Fruit fly (Drosophila melanogaster) whole organism, embryonic: ENCODE measurements around the gene CG34288.

Source experiments
- Asciz ChIP-seq: fragments of 200-800 bp; sonication (Bioruptor generic); optimal IDR thresholded peaks from 2 replicates; lab custom pipeline; 2017; ENCODE audit warnings: missing biosample characterization, mild to moderate bottlenecking, missing genetic modification characterization, missing genetic modification reagents
- BtbVII ChIP-seq: fragments of 200-800 bp; sonication (Bioruptor generic); optimal IDR thresholded peaks from 3 replicates; lab custom pipeline; 2017; ENCODE audit warnings: missing biosample characterization, mild to moderate bottlenecking, missing genetic modification characterization
- CG10366 ChIP-seq: fragments of 200-800 bp; sonication (Bioruptor generic); IDR thresholded peaks from 2 replicates; pipeline ENCODE4 v1.3.6; 2022; ENCODE audit warnings: missing biosample characterization, missing genetic modification characterization
- CG11696 ChIP-seq: fragments of 200-800 bp; sonication (Bioruptor generic); IDR thresholded peaks from 2 replicates; pipeline ENCODE4 v1.3.6; 2022; ENCODE audit warnings: missing biosample characterization, missing genetic modification characterization
- CG12299 ChIP-seq: fragments of 200-800 bp; sonication (Bioruptor generic); optimal IDR thresholded peaks from 2 replicates; lab custom pipeline; 2018; ENCODE audit warnings: missing biosample characterization, mild to moderate bottlenecking, missing genetic modification characterization
- CG13287 ChIP-seq: fragments of 200-800 bp; sonication (Bioruptor generic); IDR thresholded peaks from 2 replicates; pipeline ENCODE4 v1.3.6; 2022; ENCODE audit warnings: missing biosample characterization, missing genetic modification characterization; ENCODE audit not compliant: partially characterized antibody
- CG14050 ChIP-seq: fragments of 200-800 bp; sonication (Bioruptor generic); IDR thresholded peaks from 3 replicates; pipeline ENCODE4 v1.3.6; 2022; ENCODE audit warnings: missing biosample characterization, missing genetic modification characterization
- CG14860 ChIP-seq: fragments of 200-800 bp; sonication (Bioruptor generic); IDR thresholded peaks from 3 replicates; pipeline ENCODE4 v1.3.6; 2022; ENCODE audit warnings: missing biosample characterization, missing genetic modification characterization; ENCODE audit not compliant: partially characterized antibody
- CG1647 ChIP-seq: fragments of 200-800 bp; sonication (Bioruptor generic); optimal IDR thresholded peaks from 3 replicates; lab custom pipeline; 2016; ENCODE audit warnings: missing biosample characterization, missing genetic modification characterization
- CG17361 ChIP-seq: fragments of 200-800 bp; sonication (Bioruptor generic); IDR thresholded peaks from 3 replicates; pipeline ENCODE4 v1.3.6; 2022; ENCODE audit warnings: missing biosample characterization, missing genetic modification characterization
- CG18599 ChIP-seq: fragments of 200-800 bp; sonication (Bioruptor generic); optimal IDR thresholded peaks from 3 replicates; lab custom pipeline; 2017; ENCODE audit warnings: missing biosample characterization, missing genetic modification characterization, mild to moderate bottlenecking, moderate library complexity, missing genetic modification reagents
- CG42726 ChIP-seq: fragments of 200-800 bp; sonication (Bioruptor generic); IDR thresholded peaks from 2 replicates; pipeline ENCODE4 v1.3.6; 2022; ENCODE audit warnings: missing biosample characterization, missing genetic modification characterization; ENCODE audit not compliant: partially characterized antibody
- CG4617 ChIP-seq: fragments of 200-800 bp; sonication (Bioruptor generic); optimal IDR thresholded peaks from 3 replicates; lab custom pipeline; 2016; ENCODE audit warnings: missing biosample characterization, missing genetic modification characterization, borderline replicate concordance
- CG6175 ChIP-seq: fragments of 200-800 bp; sonication (Bioruptor generic); IDR thresholded peaks from 3 replicates; pipeline ENCODE4 v1.3.6; 2022; ENCODE audit warnings: missing biosample characterization, missing genetic modification characterization
- CG6791 ChIP-seq: fragments of 200-800 bp; sonication (Bioruptor generic); IDR thresholded peaks from 3 replicates; pipeline ENCODE4 v1.3.6; 2022; ENCODE audit warnings: missing biosample characterization, missing genetic modification characterization; ENCODE audit not compliant: partially characterized antibody
- CG7987 ChIP-seq: fragments of 200-800 bp; sonication (Bioruptor generic); optimal IDR thresholded peaks from 2 replicates; lab custom pipeline; 2018; ENCODE audit warnings: missing biosample characterization, mild to moderate bottlenecking, missing genetic modification characterization, moderate library complexity
- CG8089 ChIP-seq: fragments of 200-800 bp; sonication (Bioruptor generic); optimal IDR thresholded peaks from 3 replicates; lab custom pipeline; 2016; ENCODE audit warnings: missing biosample characterization, missing genetic modification characterization
- CG8290 ChIP-seq, 3 experiments: fragments of 200-800 bp; sonication (Bioruptor generic); optimal IDR thresholded peaks; 2 replicates each; lab custom pipeline; 2016 to 2019; ENCODE audit warnings: missing biosample characterization in 3 of 3, missing genetic modification characterization in 3 of 3, mild to moderate bottlenecking in 2 of 3, moderate library complexity in 1 of 3
- D19B ChIP-seq: fragments of 200-800 bp; sonication (Bioruptor generic); optimal IDR thresholded peaks from 2 replicates; lab custom pipeline; 2017; ENCODE audit warnings: missing biosample characterization, mild to moderate bottlenecking, missing genetic modification characterization
- HLH3B ChIP-seq: fragments of 200-800 bp; sonication (Bioruptor generic); IDR thresholded peaks from 2 replicates; pipeline ENCODE4 v1.3.6; 2022; ENCODE audit warnings: missing biosample characterization, missing genetic modification characterization
- Oaz ChIP-seq: fragments of 200-800 bp; sonication (Bioruptor generic); IDR thresholded peaks from 2 replicates; pipeline ENCODE4 v1.3.6; 2022; ENCODE audit warnings: missing biosample characterization, missing genetic modification characterization
- Ptx1 ChIP-seq: fragments of 200-800 bp; sonication (Bioruptor generic); IDR thresholded peaks from 2 replicates; pipeline ENCODE4 v1.3.6; 2022; ENCODE audit warnings: missing biosample characterization, missing genetic modification characterization
- Trl ChIP-seq, 3 experiments: fragments of >200 bp in 2 of 3; fragments of 200-800 bp in 1 of 3; sonication (Bioruptor generic) in 1 of 3; optimal IDR thresholded peaks; 2 replicates in 1 of 3; 3 replicates in 2 of 3; lab custom pipeline; 2016 to 2017; ENCODE audit warnings: missing biosample characterization in 1 of 3, missing genetic modification characterization in 1 of 3
- Xbp1 ChIP-seq: fragments of 200-800 bp; sonication (Bioruptor generic); optimal IDR thresholded peaks from 3 replicates; lab custom pipeline; 2016; ENCODE audit warnings: missing biosample characterization, mild to moderate bottlenecking, missing genetic modification characterization
- abd-A ChIP-seq: fragments of 200-800 bp; sonication (Bioruptor generic); optimal IDR thresholded peaks from 3 replicates; lab custom pipeline; 2019; ENCODE audit warnings: missing biosample characterization, mild to moderate bottlenecking, missing genetic modification characterization, moderate library complexity
- ase ChIP-seq: fragments of 200-800 bp; sonication (Bioruptor generic); IDR thresholded peaks from 3 replicates; pipeline ENCODE4 v1.3.6; 2022; ENCODE audit warnings: missing biosample characterization, missing genetic modification characterization
- az2 ChIP-seq: fragments of 200-800 bp; sonication (Bioruptor generic); optimal IDR thresholded peaks from 3 replicates; lab custom pipeline; 2016; ENCODE audit warnings: missing biosample characterization, missing genetic modification characterization
- bab2 ChIP-seq: fragments of 200-800 bp; sonication (Bioruptor generic); optimal IDR thresholded peaks from 2 replicates; lab custom pipeline; 2016; ENCODE audit warnings: missing biosample characterization, missing genetic modification characterization
- br ChIP-seq: fragments of >200 bp; optimal IDR thresholded peaks from 2 replicates; lab custom pipeline; 2017
- btn ChIP-seq: fragments of 200-800 bp; sonication (Bioruptor generic); optimal IDR thresholded peaks from 2 replicates; lab custom pipeline; 2016; ENCODE audit warnings: missing biosample characterization, missing genetic modification characterization
- caup ChIP-seq: fragments of 200-800 bp; sonication (Bioruptor generic); optimal IDR thresholded peaks from 3 replicates; lab custom pipeline; 2017; ENCODE audit warnings: missing biosample characterization, mild to moderate bottlenecking, missing genetic modification characterization, moderate library complexity; ENCODE audit not compliant: severe bottlenecking
- crp ChIP-seq, 2 experiments: fragments of 200-800 bp; sonication (Bioruptor generic); optimal IDR thresholded peaks; 2 replicates in 1 of 2; 3 replicates in 1 of 2; lab custom pipeline; 2017; ENCODE audit warnings: missing biosample characterization in 2 of 2, missing genetic modification characterization in 2 of 2, mild to moderate bottlenecking in 1 of 2, moderate library complexity in 1 of 2
- dm ChIP-seq: fragments of 200-800 bp; sonication (Bioruptor generic); optimal IDR thresholded peaks from 3 replicates; lab custom pipeline; 2016; ENCODE audit warnings: missing biosample characterization, missing genetic modification characterization
- esg ChIP-seq: fragments of 200-800 bp; sonication (Bioruptor generic); conservative IDR thresholded peaks from 2 replicates; pipeline ENCODE4 v1.3.6; 2022; ENCODE audit warnings: missing biosample characterization, missing genetic modification characterization
- gcm ChIP-seq: fragments of 200-800 bp; sonication (Bioruptor generic); optimal IDR thresholded peaks from 2 replicates; lab custom pipeline; 2019; ENCODE audit warnings: missing biosample characterization, mild to moderate bottlenecking, missing genetic modification characterization, moderate library complexity
- gro ChIP-seq: fragments of 200-800 bp; sonication (Bioruptor generic); optimal IDR thresholded peaks from 2 replicates; lab custom pipeline; 2016; ENCODE audit warnings: missing biosample characterization, missing genetic modification characterization
- ham ChIP-seq: fragments of 200-800 bp; sonication (Bioruptor generic); IDR thresholded peaks from 2 replicates; pipeline ENCODE4 v1.3.6; 2022; ENCODE audit warnings: missing biosample characterization, missing genetic modification characterization
- lola ChIP-seq, 3 experiments: fragments of >200 bp in 2 of 3; fragments of 200-800 bp in 1 of 3; sonication (Bioruptor generic) in 1 of 3; optimal IDR thresholded peaks; 2 replicates each; lab custom pipeline; 2017 to 2019; ENCODE audit warnings: missing biosample characterization in 3 of 3, missing genetic modification characterization in 3 of 3, mild to moderate bottlenecking in 1 of 3, moderate library complexity in 1 of 3
- nerfin-2 ChIP-seq: fragments of 200-800 bp; sonication (Bioruptor generic); IDR thresholded peaks from 2 replicates; pipeline ENCODE4 v1.3.6; 2022; ENCODE audit warnings: missing biosample characterization, missing genetic modification characterization; ENCODE audit not compliant: partially characterized antibody
- psq ChIP-seq: fragments of 200-800 bp; sonication (Bioruptor generic); optimal IDR thresholded peaks from 2 replicates; lab custom pipeline; 2017; ENCODE audit warnings: missing biosample characterization, missing genetic modification characterization
- repo ChIP-seq: fragments of 200-800 bp; sonication (Bioruptor generic); optimal IDR thresholded peaks from 2 replicates; lab custom pipeline; 2016; ENCODE audit warnings: missing biosample characterization, missing genetic modification characterization
- sc ChIP-seq, 3 experiments: fragments of >200 bp in 2 of 3; fragments of 200-800 bp in 1 of 3; sonication (Bioruptor generic) in 1 of 3; optimal IDR thresholded peaks; 2 replicates in 2 of 3; 3 replicates in 1 of 3; lab custom pipeline; 2017; ENCODE audit warnings: mild to moderate bottlenecking in 1 of 3, missing biosample characterization in 1 of 3, missing genetic modification characterization in 1 of 3, missing genetic modification reagents in 1 of 3
- slbo ChIP-seq: fragments of 200-800 bp; sonication (Bioruptor generic); IDR thresholded peaks from 2 replicates; pipeline ENCODE4 v1.3.6; 2022; ENCODE audit warnings: missing biosample characterization, missing genetic modification characterization
- tll ChIP-seq, 2 experiments: fragments of 200-800 bp in 1 of 2; fragments of >200 bp in 1 of 2; sonication (Bioruptor generic) in 1 of 2; optimal IDR thresholded peaks; 2 replicates each; lab custom pipeline; 2017 to 2019; ENCODE audit warnings: missing biosample characterization in 2 of 2, missing genetic modification characterization in 2 of 2, mild to moderate bottlenecking in 1 of 2, moderate library complexity in 1 of 2
- ttk ChIP-seq: fragments of 200-800 bp; sonication (Bioruptor generic); IDR thresholded peaks from 2 replicates; pipeline ENCODE4 v2.1.2; 2022; ENCODE audit warnings: missing biosample characterization, missing genetic modification characterization
- twi ChIP-seq: fragments of 200-800 bp; optimal IDR thresholded peaks from 2 replicates; lab custom pipeline; 2019; ENCODE audit warnings: missing biosample characterization, mild to moderate bottlenecking, missing genetic modification characterization, moderate library complexity
- yki ChIP-seq: fragments of >200 bp; optimal IDR thresholded peaks from 3 replicates; lab custom pipeline; 2018

The CG34288 gene

DNA sequence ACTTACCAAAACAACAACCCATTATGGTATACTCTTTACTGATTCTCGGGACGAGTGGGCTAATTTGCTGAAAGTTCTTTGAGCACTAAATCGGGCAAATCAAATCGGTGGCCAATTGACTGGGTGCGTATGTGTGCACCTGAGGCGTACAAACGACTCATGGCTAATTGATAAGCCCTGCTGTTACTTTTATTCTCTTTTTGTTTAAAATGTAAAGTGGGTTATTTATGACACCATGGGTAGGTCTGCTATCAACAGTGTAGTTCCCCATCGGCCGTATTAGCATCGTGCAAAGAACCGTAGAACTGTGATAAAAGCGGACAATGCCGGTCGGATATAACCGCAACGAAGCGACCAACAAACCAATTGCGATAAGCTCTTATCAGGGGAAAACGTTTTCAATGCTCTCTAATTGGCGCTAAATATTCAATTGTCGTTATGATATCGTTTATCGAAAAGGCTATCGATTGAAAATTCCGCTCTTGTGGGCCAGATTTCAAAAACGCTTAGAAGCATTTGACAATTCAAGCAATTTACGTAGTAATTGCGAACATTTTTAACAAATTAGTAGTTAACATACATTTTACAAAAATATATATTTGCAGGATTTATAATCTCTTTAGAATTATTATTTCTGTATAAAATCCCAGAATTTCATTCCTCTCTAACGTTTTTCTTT lies at the start of gene CG34288 (continued):
- TF ChIP-seq gro (GFP tag; lab: Kevin White, UChicago), result peak; percentile 76
- TF ChIP-seq Oaz (GFP tag; lab: Robert Waterston, UW), result no peak
- no peak for TF ChIP-seq CG12299 (tag; lab: Kevin White, UChicago)
- peak; percentile 82 for TF ChIP-seq slbo (GFP tag; lab: Robert Waterston, UW)
- TF ChIP-seq caup (GFP tag; lab: Kevin White, UChicago), result peak; percentile 34
- no peak for TF ChIP-seq yki (lab: Kevin White, UChicago)
- TF ChIP-seq Trl (optimal IDR thresholded peaks at IDR 0.05; lab: Kevin White, UChicago), result no peak
- TF ChIP-seq Trl (GFP tag; optimal IDR thresholded peaks at IDR 0.05; lab: Kevin White, UChicago), result peak; percentile 6
- TF ChIP-seq gcm (GFP tag; lab: Kevin White, UChicago), result no peak
- no peak for TF ChIP-seq CG11696 (GFP tag; lab: Robert Waterston, UW)
- TF ChIP-seq CG4617 (GFP tag; lab: Kevin White, UChicago), result no peak
- TF ChIP-seq CG17361 (GFP tag; lab: Robert Waterston, UW), result no peak; the same call in 2 of the 3 replicates
- peak; percentile 31; the same call in 1 of the 2 replicates for TF ChIP-seq ham (GFP tag; lab: Robert Waterston, UW)
- TF ChIP-seq Ptx1 (GFP tag; lab: Robert Waterston, UW), result peak; percentile 68
- TF ChIP-seq ttk (GFP tag; lab: Robert Waterston, UW), result peak; percentile 31; the same call in 1 of the 2 replicates
- TF ChIP-seq bab2, result peak; percentile 14
- TF ChIP-seq CG6175 (GFP tag; lab: Robert Waterston, UW), result 0 out of 3 replicates have a peak, but pooled peaks have one; percentile 36
- no peak for TF ChIP-seq BtbVII
- TF ChIP-seq CG8290 (GFP tag; optimal IDR thresholded peaks at IDR 0.05; lab: Kevin White, UChicago), result no peak
- TF ChIP-seq CG8290 (tag; optimal IDR thresholded peaks at IDR 0.05; lab: Kevin White, UChicago), result no peak
- no peak for TF ChIP-seq Xbp1
- TF ChIP-seq abd-A, result no peak
- no peak for TF ChIP-seq az2 (GFP tag; lab: Kevin White, UChicago)
- no peak for TF ChIP-seq crp (GFP tag; optimal IDR thresholded peaks at IDR 0.05; lab: Kevin White, UChicago)
- TF ChIP-seq CG14860 (GFP tag; lab: Robert Waterston, UW), result no peak
- TF ChIP-seq btn (GFP tag; lab: Kevin White, UChicago), result no peak
- TF ChIP-seq CG1647 (GFP tag; lab: Kevin White, UChicago), result no peak
- no peak for TF ChIP-seq CG14050 (GFP tag; lab: Robert Waterston, UW)
- TF ChIP-seq CG7987 (GFP tag; lab: Kevin White, UChicago), result peak; percentile 16
- TF ChIP-seq ase, result peak; percentile 14; the same call in 1 of the 3 replicates
- TF ChIP-seq D19B (GFP tag; lab: Kevin White, UChicago), result no peak
- TF ChIP-seq twi (tag; lab: Kevin White, UChicago), result no peak
- peak; percentile 51; the same call in 1 of the 2 replicates for TF ChIP-seq nerfin-2 (GFP tag; lab: Robert Waterston, UW)
- no peak for TF ChIP-seq sc (optimal IDR thresholded peaks at IDR 0.05; lab: Kevin White, UChicago)
- no peak for TF ChIP-seq sc (GFP tag; optimal IDR thresholded peaks at IDR 0.05; lab: Kevin White, UChicago)
- no peak for TF ChIP-seq tll (GFP tag; optimal IDR thresholded peaks at IDR 0.05; lab: Kevin White, UChicago)
- no peak for TF ChIP-seq esg
- TF ChIP-seq CG6791 (GFP tag; lab: Robert Waterston, UW), result peak; percentile 25; the same call in 1 of the 3 replicates
- TF ChIP-seq repo (GFP tag; lab: Kevin White, UChicago), result no peak
- no peak for TF ChIP-seq lola (GFP tag; optimal IDR thresholded peaks at IDR 0.05; lab: Kevin White, UChicago)
- 0 out of 2 replicates have a peak, but pooled peaks have one; percentile 9 for TF ChIP-seq HLH3B (GFP tag; lab: Robert Waterston, UW)
- no peak for TF ChIP-seq CG8089 (GFP tag; lab: Kevin White, UChicago)
- TF ChIP-seq CG18599 (GFP tag; lab: Kevin White, UChicago), result peak; percentile 66
- TF ChIP-seq dm (GFP tag; lab: Kevin White, UChicago), result no peak
- TF ChIP-seq CG10366 (GFP tag; lab: Robert Waterston, UW), result no peak
- TF ChIP-seq CG13287, result peak; percentile 22
- TF ChIP-seq psq, result no peak
- no peak for TF ChIP-seq CG42726 (GFP tag; lab: Robert Waterston, UW)
- no peak for TF ChIP-seq Asciz
- TF ChIP-seq br (lab: Kevin White, UChicago), result no peak
